Fruit fly (Drosophila melanogaster) whole organism, pupa: Measurements from ENCODE around the gene Sfp38D.

ENCODE experiments used
- CG10348 ChIP-seq: fragments of 200-800 bp; sonication (Bioruptor generic); IDR thresholded peaks from 2 replicates; pipeline ENCODE4 v1.3.6; 2022; ENCODE audit warnings: missing biosample characterization, missing genetic modification characterization
- CG13204 ChIP-seq: fragments of 200-800 bp; sonication (Bioruptor generic); optimal IDR thresholded peaks from 2 replicates; lab custom pipeline; 2018; ENCODE audit warnings: missing biosample characterization, mild to moderate bottlenecking, missing genetic modification characterization, moderate library complexity
- CG14655 ChIP-seq: fragments of 200-800 bp; sonication (Bioruptor generic); optimal IDR thresholded peaks from 3 replicates; lab custom pipeline; 2017; ENCODE audit warnings: mild to moderate bottlenecking, missing biosample characterization, missing genetic modification reagents, missing genetic modification characterization
- CG17806 ChIP-seq: fragments of 200-800 bp; sonication (Bioruptor generic); optimal IDR thresholded peaks from 2 replicates; lab custom pipeline; 2018; ENCODE audit warnings: missing biosample characterization, mild to moderate bottlenecking, missing genetic modification characterization, moderate library complexity
- CG34367 ChIP-seq: fragments of 200-800 bp; sonication (Bioruptor generic); optimal IDR thresholded peaks from 2 replicates; lab custom pipeline; 2018; ENCODE audit warnings: missing biosample characterization, mild to moderate bottlenecking, missing genetic modification characterization
- CG9948 ChIP-seq: fragments of 200-800 bp; sonication (Bioruptor generic); optimal IDR thresholded peaks from 2 replicates; lab custom pipeline; 2018; ENCODE audit warnings: missing biosample characterization, mild to moderate bottlenecking, missing genetic modification characterization, moderate library complexity
- D1 ChIP-seq: fragments of 200-800 bp; sonication (Bioruptor generic); optimal IDR thresholded peaks from 2 replicates; lab custom pipeline; 2018; ENCODE audit warnings: missing biosample characterization, mild to moderate bottlenecking, missing genetic modification characterization, moderate library complexity
- EcR ChIP-seq: fragments of 200-800 bp; sonication (Bioruptor generic); optimal IDR thresholded peaks from 3 replicates; lab custom pipeline; 2019; ENCODE audit warnings: missing biosample characterization, missing genetic modification characterization, mild to moderate bottlenecking, moderate library complexity, missing genetic modification reagents
- Pif1B ChIP-seq: fragments of 200-800 bp; sonication (Bioruptor generic); optimal IDR thresholded peaks from 3 replicates; lab custom pipeline; 2016; ENCODE audit warnings: missing biosample characterization, missing genetic modification characterization
- Snoo ChIP-seq: fragments of 200-800 bp; sonication (Bioruptor generic); optimal IDR thresholded peaks from 3 replicates; lab custom pipeline; 2017; ENCODE audit warnings: missing biosample characterization, mild to moderate bottlenecking, missing genetic modification characterization, inconsistent platforms
- fd96Ca ChIP-seq: fragments of 200-800 bp; sonication (Bioruptor generic); IDR thresholded peaks from 3 replicates; pipeline ENCODE4 v1.3.6; 2022; ENCODE audit warnings: missing biosample characterization, missing genetic modification characterization

DNA sequence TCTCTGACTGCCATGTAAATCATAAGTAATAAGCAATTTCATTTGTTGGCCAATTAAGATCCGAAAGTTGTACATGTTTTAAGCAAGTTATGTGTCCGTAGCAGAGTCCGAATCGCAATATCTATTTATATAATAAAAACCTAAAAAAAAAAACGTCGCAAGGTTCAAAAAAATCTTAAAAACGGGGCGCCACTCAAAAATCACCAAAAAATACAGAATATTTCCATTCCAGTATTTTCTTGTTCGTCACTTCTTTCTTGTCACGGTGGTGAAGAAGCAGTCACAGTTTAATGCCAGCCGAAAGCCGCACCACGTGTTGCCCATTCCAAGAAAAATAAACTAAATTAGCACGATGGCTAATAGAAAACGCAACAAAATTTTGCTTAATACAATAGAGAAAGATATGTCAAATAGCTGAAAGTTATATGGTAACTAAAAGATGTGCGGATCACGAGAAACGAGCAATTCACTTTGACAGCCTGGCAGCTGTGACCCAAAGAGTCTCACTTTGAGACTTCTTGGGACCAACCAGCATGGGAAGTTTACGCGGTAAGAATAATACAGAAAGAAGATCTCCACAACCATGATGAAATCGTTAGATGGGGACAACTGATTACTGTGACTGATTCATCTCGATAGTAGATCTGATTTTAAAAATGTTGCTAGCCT lies 6.7 kb downstream of the Sfp38D start:
- TF ChIP-seq Pif1B (GFP tag; lab: Kevin White, UChicago) (no peak), CG9948 (tag; lab: Kevin White, UChicago) (no peak), fd96Ca (GFP tag; lab: Robert Waterston, UW) (no peak), D1 (no peak), CG34367 (tag; lab: Kevin White, UChicago) (no peak), CG13204 (GFP tag; lab: Kevin White, UChicago) (no peak), CG14655 (no peak), EcR (GFP tag; lab: Kevin White, UChicago) (no peak), CG10348 (GFP tag; lab: Robert Waterston, UW) (no peak), Snoo (tag; lab: Kevin White, UChicago) (no peak), CG17806 (no peak)
